Worm (Caenorhabditis elegans): ENCODE measurements around the gene srw-102.
"Not testable (repeated sequence)": the region's sequence is repeated elsewhere in the genome, so short reads cannot be mapped to it uniquely, and the experiment has no call there.

The srw-102 gene

ce11 chrV:1719927-1720326, at the start of gene srw-102:
Gene srw-102, plus strand, starts transcription at chrV:1720227.
- no peak for TF ChIP-seq unc-62 (GFP tag; optimal IDR thresholded peaks at IDR 0.05)

- no peak for TF ChIP-seq unc-62 (GFP tag; optimal IDR thresholded peaks at IDR 0.05)
Measured at ce11 chrV:1678228-1678627, 41.8 kb upstream of the srw-102 start, which contains the start of gene srw-98. Gene srw-98, minus strand, starts transcription at chrV:1678328.

- no peak for TF ChIP-seq unc-62 (GFP tag; optimal IDR thresholded peaks at IDR 0.05)
Measured at ce11 chrV:1680770-1681169, 39.3 kb upstream of the srw-102 start, which contains the start of gene srw-91. Gene srw-91, minus strand, starts transcription at chrV:1680870.

- TF ChIP-seq unc-62 (GFP tag; optimal IDR thresholded peaks at IDR 0.05), result no peak
Measured at ce11 chrV:1682279-1682678, 37.7 kb upstream of the srw-102 start, which contains the start of gene srh-3. Gene srh-3, plus strand, starts transcription at chrV:1682579.

ce11 chrV:1685328-1685727, 34.7 kb upstream of the srw-102 start, which contains the start of gene srh-5:
Gene srh-5, plus strand, starts transcription at chrV:1685628.
- no peak for TF ChIP-seq unc-62 (GFP tag; optimal IDR thresholded peaks at IDR 0.05)

ce11 chrV:1692494-1692893, 27.5 kb upstream of the srw-102 start, which contains the start of gene Y46H3C.5:
Gene Y46H3C.5, minus strand, starts transcription at chrV:1692495.
- TF ChIP-seq unc-62 (GFP tag; optimal IDR thresholded peaks at IDR 0.05), result not testable (repeated sequence)

- TF ChIP-seq unc-62 (GFP tag; optimal IDR thresholded peaks at IDR 0.05), result not testable (repeated sequence)
Measured at ce11 chrV:1693876-1694275, 26.2 kb upstream of the srw-102 start, which contains the start of gene Y46H3C.7. Gene Y46H3C.7, minus strand, starts transcription at chrV:1694022.

ce11 chrV:1698400-1698799, 21.6 kb upstream of the srw-102 start:
- TF ChIP-seq unc-62 (GFP tag; optimal IDR thresholded peaks at IDR 0.05), result no peak

ce11 chrV:1699228-1699795, 20.7 kb upstream of the srw-102 start:
- no peak for TF ChIP-seq unc-62 (GFP tag; optimal IDR thresholded peaks at IDR 0.05)

ce11 chrV:1701584-1702101, 18.4 kb upstream of the srw-102 start, which contains the start of gene srw-90:
Gene srw-90, plus strand, starts transcription at chrV:1702051.
- no peak for TF ChIP-seq unc-62 (GFP tag; optimal IDR thresholded peaks at IDR 0.05)

- no peak for TF ChIP-seq unc-62 (GFP tag; optimal IDR thresholded peaks at IDR 0.05)
Measured at ce11 chrV:1708441-1708840, 11.6 kb upstream of the srw-102 start, which contains the start of gene srw-99. Gene srw-99, plus strand, starts transcription at chrV:1708741.

- TF ChIP-seq unc-62 (GFP tag; optimal IDR thresholded peaks at IDR 0.05), result no peak
Measured at ce11 chrV:1710909-1711308, 9.1 kb upstream of the srw-102 start, which contains the start of gene srw-100. Gene srw-100, plus strand, starts transcription at chrV:1711209.

ce11 chrV:1716892-1717291, 3.1 kb upstream of the srw-102 start, which contains the start of gene srw-103:
Gene srw-103, plus strand, starts transcription at chrV:1717192.
- TF ChIP-seq unc-62 (GFP tag; optimal IDR thresholded peaks at IDR 0.05), result no peak

- no peak for TF ChIP-seq unc-62 (GFP tag; optimal IDR thresholded peaks at IDR 0.05)
Measured at ce11 chrV:1718232-1718631, 1.8 kb upstream of the srw-102 start.

- TF ChIP-seq unc-62 (GFP tag; optimal IDR thresholded peaks at IDR 0.05), result no peak
Measured at ce11 chrV:1721966-1722365, 1.9 kb downstream of the srw-102 start, which contains the start of gene srw-101. Gene srw-101, plus strand, starts transcription at chrV:1722266.

- TF ChIP-seq unc-62 (GFP tag; optimal IDR thresholded peaks at IDR 0.05), result no peak
Measured at ce11 chrV:1725353-1725752, 5.3 kb downstream of the srw-102 start, which contains the start of gene sri-27. Gene sri-27, plus strand, starts transcription at chrV:1725653.

ce11 chrV:1731918-1732317, 11.9 kb downstream of the srw-102 start, which contains the start of gene gst-21:
Gene gst-21, minus strand, starts transcription at chrV:1732018.
- no peak for TF ChIP-seq unc-62 (GFP tag; optimal IDR thresholded peaks at IDR 0.05)

Data from whole organism, dauer.